Fruit fly (Drosophila melanogaster) whole organism, embryonic: ENCODE results near the gene CG44362.

Source experiments
- Atf6 ChIP-seq: fragments of 200-800 bp; sonication (Bioruptor generic); IDR thresholded peaks from 2 replicates; pipeline ENCODE4 v1.3.6; 2022; ENCODE audit warnings: missing biosample characterization, missing genetic modification characterization
- CG10209 ChIP-seq: fragments of 200-800 bp; sonication (Bioruptor generic); optimal IDR thresholded peaks from 3 replicates; lab custom pipeline; 2017; ENCODE audit warnings: missing biosample characterization, mild to moderate bottlenecking, missing genetic modification characterization, missing genetic modification reagents
- CG10654 ChIP-seq: fragments of 200-800 bp; sonication (Bioruptor generic); optimal IDR thresholded peaks from 2 replicates; lab custom pipeline; 2016; ENCODE audit warnings: missing biosample characterization, missing genetic modification characterization
- CG11093 ChIP-seq: fragments of 200-800 bp; sonication (Bioruptor generic); IDR thresholded peaks from 3 replicates; pipeline ENCODE4 v1.3.6; 2022; ENCODE audit warnings: missing biosample characterization, missing genetic modification characterization
- CG12104 ChIP-seq: fragments of 200-800 bp; sonication (Bioruptor generic); optimal IDR thresholded peaks from 3 replicates; lab custom pipeline; 2016; ENCODE audit warnings: missing biosample characterization, missing genetic modification characterization
- CG13424 ChIP-seq: fragments of 200-800 bp; sonication (Bioruptor generic); optimal IDR thresholded peaks from 2 replicates; lab custom pipeline; 2019; ENCODE audit warnings: missing biosample characterization, mild to moderate bottlenecking, missing genetic modification characterization, moderate library complexity
- CG13775 ChIP-seq: fragments of 200-800 bp; sonication (Bioruptor generic); optimal IDR thresholded peaks from 3 replicates; lab custom pipeline; 2017; ENCODE audit warnings: missing biosample characterization, mild to moderate bottlenecking, missing genetic modification characterization
- CG15269 ChIP-seq: fragments of 200-800 bp; sonication (Bioruptor generic); optimal IDR thresholded peaks from 2 replicates; lab custom pipeline; 2018; ENCODE audit warnings: missing biosample characterization, mild to moderate bottlenecking, missing genetic modification characterization, moderate library complexity
- CG15601 ChIP-seq: fragments of 200-800 bp; sonication (Bioruptor generic); optimal IDR thresholded peaks from 3 replicates; lab custom pipeline; 2019; ENCODE audit warnings: missing biosample characterization, mild to moderate bottlenecking, missing genetic modification characterization, moderate library complexity
- CG18619 ChIP-seq: fragments of 200-800 bp; sonication (Bioruptor generic); optimal IDR thresholded peaks from 3 replicates; lab custom pipeline; 2017; ENCODE audit warnings: missing biosample characterization, mild to moderate bottlenecking, missing genetic modification characterization
- CG31441 ChIP-seq: fragments of 200-800 bp; sonication (Bioruptor generic); IDR thresholded peaks from 2 replicates; pipeline ENCODE4 v1.3.6; 2022; ENCODE audit warnings: missing biosample characterization, missing genetic modification characterization
- CG32532 ChIP-seq: fragments of 200-800 bp; sonication (Bioruptor generic); IDR thresholded peaks from 2 replicates; pipeline ENCODE4 v1.3.6; 2022; ENCODE audit warnings: missing biosample characterization, missing genetic modification characterization
- CG3847 ChIP-seq: fragments of 200-800 bp; sonication (Bioruptor generic); IDR thresholded peaks from 2 replicates; pipeline ENCODE4 v1.3.6; 2022; ENCODE audit warnings: missing biosample characterization, missing genetic modification characterization
- CG4424 ChIP-seq: fragments of 200-800 bp; sonication (Bioruptor generic); optimal IDR thresholded peaks from 3 replicates; lab custom pipeline; 2016; ENCODE audit warnings: missing biosample characterization, missing genetic modification characterization
- CG5180 ChIP-seq: fragments of 200-800 bp; sonication (Bioruptor generic); optimal IDR thresholded peaks from 3 replicates; lab custom pipeline; 2017; ENCODE audit warnings: missing biosample characterization, missing genetic modification characterization, mild to moderate bottlenecking, moderate library complexity, missing genetic modification reagents
- CG6813 ChIP-seq: fragments of 200-800 bp; sonication (Bioruptor generic); optimal IDR thresholded peaks from 2 replicates; lab custom pipeline; 2017; ENCODE audit warnings: missing biosample characterization, missing genetic modification characterization, mild to moderate bottlenecking, moderate library complexity, missing genetic modification reagents
- CG7357 ChIP-seq: fragments of 200-800 bp; sonication (Bioruptor generic); IDR thresholded peaks from 3 replicates; pipeline ENCODE4 v1.3.6; 2022; ENCODE audit warnings: missing biosample characterization, missing genetic modification characterization
- CG7839 ChIP-seq: fragments of 200-800 bp; sonication (Bioruptor generic); optimal IDR thresholded peaks from 3 replicates; lab custom pipeline; 2018; ENCODE audit warnings: missing biosample characterization, mild to moderate bottlenecking, missing genetic modification characterization, moderate library complexity
- CG7928 ChIP-seq: fragments of 200-800 bp; sonication (Bioruptor generic); optimal IDR thresholded peaks from 2 replicates; lab custom pipeline; 2017; ENCODE audit warnings: missing biosample characterization, mild to moderate bottlenecking, missing genetic modification characterization
- CG9797 ChIP-seq: fragments of 200-800 bp; sonication (Bioruptor generic); optimal IDR thresholded peaks from 3 replicates; lab custom pipeline; 2018; ENCODE audit warnings: missing biosample characterization, mild to moderate bottlenecking, missing genetic modification characterization
- CG9817 ChIP-seq: fragments of 200-800 bp; sonication (Bioruptor generic); optimal IDR thresholded peaks from 2 replicates; lab custom pipeline; 2018; ENCODE audit warnings: missing biosample characterization, mild to moderate bottlenecking, missing genetic modification characterization, moderate library complexity
- Chrac-16 ChIP-seq: fragments of 200-800 bp; sonication (Bioruptor generic); optimal IDR thresholded peaks from 3 replicates; lab custom pipeline; 2016; ENCODE audit warnings: missing biosample characterization, missing genetic modification characterization
- D19A ChIP-seq: fragments of 200-800 bp; optimal IDR thresholded peaks from 3 replicates; lab custom pipeline; 2019; ENCODE audit warnings: missing biosample characterization, mild to moderate bottlenecking, missing genetic modification characterization, moderate library complexity
- Ets65A ChIP-seq: fragments of 200-800 bp; sonication (Bioruptor generic); peaks from one replicate; lab custom pipeline; 2016; ENCODE audit warnings: missing biosample characterization, missing genetic modification characterization
- Hr3 ChIP-seq: fragments of 200-800 bp; sonication (Bioruptor generic); optimal IDR thresholded peaks from 3 replicates; lab custom pipeline; 2016; ENCODE audit warnings: missing biosample characterization, missing genetic modification characterization
- Ptx1 ChIP-seq: fragments of 200-800 bp; sonication (Bioruptor generic); IDR thresholded peaks from 2 replicates; pipeline ENCODE4 v1.3.6; 2022; ENCODE audit warnings: missing biosample characterization, missing genetic modification characterization
- Sox100B ChIP-seq: fragments of 200-800 bp; sonication (Bioruptor generic); optimal IDR thresholded peaks from 3 replicates; lab custom pipeline; 2018; ENCODE audit warnings: missing biosample characterization, mild to moderate bottlenecking, missing genetic modification characterization
- Sry-δ ChIP-seq: fragments of 200-800 bp; sonication (Bioruptor generic); optimal IDR thresholded peaks from 2 replicates; lab custom pipeline; 2016; ENCODE audit warnings: missing biosample characterization, missing genetic modification characterization
- amos ChIP-seq: fragments of 200-800 bp; sonication (Bioruptor generic); IDR thresholded peaks from 2 replicates; pipeline ENCODE4 v1.3.6; 2022; ENCODE audit warnings: missing biosample characterization, missing genetic modification characterization; ENCODE audit not compliant: partially characterized antibody
- croc ChIP-seq: fragments of 200-800 bp; sonication (Bioruptor generic); conservative IDR thresholded peaks from 3 replicates; pipeline ENCODE4 v1.3.6; 2022; ENCODE audit warnings: missing biosample characterization, missing genetic modification characterization
- dati ChIP-seq: fragments of 200-800 bp; sonication (Bioruptor generic); IDR thresholded peaks from 2 replicates; pipeline ENCODE4 v1.3.6; 2022; ENCODE audit warnings: missing biosample characterization, missing genetic modification characterization
- dmrt99B ChIP-seq: fragments of 200-800 bp; sonication (Bioruptor generic); optimal IDR thresholded peaks from 2 replicates; lab custom pipeline; 2018; ENCODE audit warnings: missing biosample characterization, mild to moderate bottlenecking, missing genetic modification characterization, moderate library complexity
- dysf ChIP-seq: fragments of 200-800 bp; sonication (Bioruptor generic); IDR thresholded peaks from 3 replicates; pipeline ENCODE4 v1.3.6; 2022; ENCODE audit warnings: missing biosample characterization, missing genetic modification characterization
- fd102C ChIP-seq: fragments of 200-800 bp; sonication (Bioruptor generic); optimal IDR thresholded peaks from 2 replicates; lab custom pipeline; 2018; ENCODE audit warnings: missing biosample characterization, mild to moderate bottlenecking, missing genetic modification characterization, moderate library complexity
- fru ChIP-seq: fragments of >200 bp; optimal IDR thresholded peaks from 2 replicates; lab custom pipeline; 2017
- gcm ChIP-seq: fragments of 200-800 bp; sonication (Bioruptor generic); optimal IDR thresholded peaks from 2 replicates; lab custom pipeline; 2019; ENCODE audit warnings: missing biosample characterization, mild to moderate bottlenecking, missing genetic modification characterization, moderate library complexity
- h ChIP-seq: fragments of >200 bp; optimal IDR thresholded peaks from 2 replicates; lab custom pipeline; 2017
- kah ChIP-seq: fragments of 200-800 bp; sonication (Bioruptor generic); optimal IDR thresholded peaks from 2 replicates; lab custom pipeline; 2018; ENCODE audit warnings: missing biosample characterization, mild to moderate bottlenecking, missing genetic modification characterization
- lab ChIP-seq: fragments of 200-800 bp; sonication (Bioruptor generic); optimal IDR thresholded peaks from 3 replicates; lab custom pipeline; 2017; ENCODE audit warnings: missing biosample characterization, missing genetic modification characterization, mild to moderate bottlenecking, moderate library complexity, missing genetic modification reagents
- lmd ChIP-seq: fragments of 200-800 bp; sonication (Bioruptor generic); IDR thresholded peaks from 2 replicates; pipeline ENCODE4 v1.3.6; 2022; ENCODE audit warnings: missing biosample characterization, missing genetic modification characterization
- lola ChIP-seq, 3 experiments: fragments of >200 bp in 2 of 3; fragments of 200-800 bp in 1 of 3; sonication (Bioruptor generic) in 1 of 3; optimal IDR thresholded peaks; 2 replicates each; lab custom pipeline; 2017 to 2019; ENCODE audit warnings: missing biosample characterization in 3 of 3, missing genetic modification characterization in 3 of 3, mild to moderate bottlenecking in 1 of 3, moderate library complexity in 1 of 3
- nerfin-1 ChIP-seq: fragments of 200-800 bp; sonication (Bioruptor generic); optimal IDR thresholded peaks from 3 replicates; lab custom pipeline; 2019; ENCODE audit warnings: missing biosample characterization, mild to moderate bottlenecking, missing genetic modification characterization, moderate library complexity
- pho ChIP-seq: fragments of 200-800 bp; sonication (Bioruptor generic); optimal IDR thresholded peaks from 2 replicates; lab custom pipeline; 2016; ENCODE audit warnings: missing biosample characterization, missing genetic modification characterization
- run ChIP-seq: fragments of 200-800 bp; sonication (Bioruptor generic); optimal IDR thresholded peaks from 3 replicates; lab custom pipeline; 2018; ENCODE audit warnings: missing biosample characterization, mild to moderate bottlenecking, missing genetic modification characterization
- sd ChIP-seq: fragments of 200-800 bp; sonication (Bioruptor generic); optimal IDR thresholded peaks from 3 replicates; lab custom pipeline; 2018; ENCODE audit warnings: missing biosample characterization, mild to moderate bottlenecking, missing genetic modification characterization, moderate library complexity
- slbo ChIP-seq: fragments of 200-800 bp; sonication (Bioruptor generic); IDR thresholded peaks from 2 replicates; pipeline ENCODE4 v1.3.6; 2022; ENCODE audit warnings: missing biosample characterization, missing genetic modification characterization
- stc ChIP-seq: fragments of 200-800 bp; sonication (Bioruptor generic); IDR thresholded peaks from 2 replicates; pipeline ENCODE4 v1.3.6; 2022; ENCODE audit warnings: missing biosample characterization, missing genetic modification characterization
- trem ChIP-seq: fragments of 200-800 bp; optimal IDR thresholded peaks from 3 replicates; lab custom pipeline; 2019; ENCODE audit warnings: missing biosample characterization, mild to moderate bottlenecking, missing genetic modification characterization, moderate library complexity
- trh ChIP-seq: fragments of 200-800 bp; sonication (Bioruptor generic); optimal IDR thresholded peaks from 2 replicates; lab custom pipeline; 2016; ENCODE audit warnings: missing biosample characterization, missing genetic modification characterization
- vnd ChIP-seq: fragments of 200-800 bp; sonication (Bioruptor generic); IDR thresholded peaks from 3 replicates; pipeline ENCODE4 v1.3.6; 2022; ENCODE audit warnings: missing biosample characterization, missing genetic modification characterization; ENCODE audit not compliant: partially characterized antibody

Gene CG44362

DNA sequence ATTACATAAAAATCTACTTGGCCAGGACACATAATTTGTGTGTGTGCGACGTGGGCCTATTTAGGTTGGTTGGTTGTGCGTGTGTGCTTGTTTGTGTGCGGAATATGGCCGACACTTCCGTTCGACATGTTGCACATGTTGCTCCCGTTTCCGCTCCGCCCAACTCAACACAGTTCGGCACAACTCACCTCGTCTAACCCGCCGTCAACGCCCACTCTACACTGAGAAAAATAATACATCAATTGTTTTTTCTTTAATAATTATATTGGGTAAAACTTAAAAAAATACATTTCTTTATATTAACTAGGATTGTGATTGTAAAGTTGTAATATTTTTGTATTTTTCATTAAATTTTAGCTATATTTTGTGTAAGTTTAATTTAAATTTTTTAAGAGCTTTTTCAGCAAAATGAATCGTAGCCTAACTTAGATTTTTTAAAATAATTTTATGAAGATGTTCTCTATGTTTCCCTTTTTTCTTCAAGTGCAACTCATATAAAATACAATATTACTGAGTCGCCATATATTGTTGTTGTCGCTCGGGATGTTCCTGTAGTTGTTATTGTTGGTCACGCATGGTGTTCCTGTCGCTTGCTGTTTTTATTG lies 1.2 kb downstream of the CG44362 start (continued):
- no peak for TF ChIP-seq CG11093 (GFP tag; lab: Robert Waterston, UW)
- peak; percentile 24; the same call in 1 of the 2 replicates for TF ChIP-seq CG3847 (GFP tag; lab: Robert Waterston, UW)
- TF ChIP-seq stc (GFP tag; lab: Robert Waterston, UW) = 0 out of 2 replicates have a peak, but pooled peaks have one; percentile 46
- TF ChIP-seq Sry-δ (GFP tag; lab: Kevin White, UChicago) = no peak
- peak; percentile 34; the same call in 1 of the 2 replicates for TF ChIP-seq Atf6 (GFP tag; lab: Robert Waterston, UW)
- peak; percentile 44; the same call in 2 of the 3 replicates for TF ChIP-seq croc (GFP tag; lab: Robert Waterston, UW)
- TF ChIP-seq trh (GFP tag; lab: Kevin White, UChicago) = peak; percentile 5
- TF ChIP-seq pho = no peak
- peak; percentile 34 for TF ChIP-seq CG13775 (GFP tag; lab: Kevin White, UChicago)
- TF ChIP-seq CG15601 (tag; lab: Kevin White, UChicago) = peak; percentile 55
- peak; percentile 74 for TF ChIP-seq dysf (GFP tag; lab: Robert Waterston, UW)
- TF ChIP-seq CG12104 = peak; percentile 44
- peak; percentile 57 for TF ChIP-seq Ptx1 (GFP tag; lab: Robert Waterston, UW)
- peak; percentile 5 for TF ChIP-seq CG6813 (GFP tag; lab: Kevin White, UChicago)
- TF ChIP-seq CG5180 = peak; percentile 21
- TF ChIP-seq Ets65A (GFP tag; lab: Kevin White, UChicago) = peak; percentile 82
- TF ChIP-seq CG9797 = no peak
- TF ChIP-seq gcm (GFP tag; lab: Kevin White, UChicago) = peak; percentile 46
- no peak; the same call in none of the 2 replicates for TF ChIP-seq CG32532 (GFP tag; lab: Robert Waterston, UW)
- peak; percentile 6 for TF ChIP-seq run
- TF ChIP-seq CG31441 (GFP tag; lab: Robert Waterston, UW) = peak; percentile 92
- peak; percentile 43 for TF ChIP-seq CG10209 (GFP tag; lab: Kevin White, UChicago)
- peak; percentile 41 for TF ChIP-seq CG18619
- TF ChIP-seq amos = no peak
- peak; percentile 45 for TF ChIP-seq CG9817
- TF ChIP-seq h (lab: Kevin White, UChicago) = no peak
- peak; percentile 57; the same call in 2 of the 3 replicates for TF ChIP-seq CG7357 (GFP tag; lab: Robert Waterston, UW)
- TF ChIP-seq D19A (tag; lab: Kevin White, UChicago) = peak; percentile 59
- no peak for TF ChIP-seq fd102C
- peak; percentile 67 for TF ChIP-seq CG7839
- TF ChIP-seq vnd (GFP tag; lab: Robert Waterston, UW) = no peak
- TF ChIP-seq sd = no peak
- TF ChIP-seq CG15269 (tag; lab: Kevin White, UChicago) = peak; percentile 64
- peak; percentile 54 for TF ChIP-seq slbo (GFP tag; lab: Robert Waterston, UW)
- TF ChIP-seq lola (GFP tag; optimal IDR thresholded peaks at IDR 0.05; lab: Kevin White, UChicago) = peak in 1 of 3 experiments; percentile 65
- TF ChIP-seq CG7928 = no peak
- peak; percentile 61 for TF ChIP-seq CG4424 (GFP tag; lab: Kevin White, UChicago)
- peak; percentile 15 for TF ChIP-seq kah (GFP tag; lab: Kevin White, UChicago)
- no peak for TF ChIP-seq Chrac-16
- peak; percentile 61 for TF ChIP-seq lab (GFP tag; lab: Kevin White, UChicago)
- peak; percentile 67 for TF ChIP-seq CG13424 (tag; lab: Kevin White, UChicago)
- TF ChIP-seq Hr3 = peak; percentile 40
- peak; percentile 44 for TF ChIP-seq nerfin-1
- TF ChIP-seq trem (tag; lab: Kevin White, UChicago) = peak; percentile 36
- TF ChIP-seq CG10654 = peak; percentile 21
- no peak for TF ChIP-seq dati (GFP tag; lab: Robert Waterston, UW)
- TF ChIP-seq lmd (GFP tag; lab: Robert Waterston, UW) = peak; percentile 50; the same call in 1 of the 2 replicates
- peak; percentile 68 for TF ChIP-seq dmrt99B (tag; lab: Kevin White, UChicago)
- peak; percentile 76 for TF ChIP-seq Sox100B (GFP tag; lab: Kevin White, UChicago)
- TF ChIP-seq fru (lab: Kevin White, UChicago) = no peak
